Fruit fly (Drosophila melanogaster) whole organism, embryonic: ENCODE results near the gene CG14079.

ENCODE experiments used
- Abd-B ChIP-seq: fragments of 200-800 bp; sonication (Bioruptor generic); optimal IDR thresholded peaks from 2 replicates; lab custom pipeline; 2018; ENCODE audit warnings: missing biosample characterization, mild to moderate bottlenecking, missing genetic modification characterization, moderate library complexity
- Ada2b ChIP-seq: fragments of 200-800 bp; sonication (Bioruptor generic); IDR thresholded peaks from 2 replicates; pipeline ENCODE4 v1.3.6; 2022; ENCODE audit warnings: missing biosample characterization, missing genetic modification characterization
- Aef1 ChIP-seq: fragments of 200-800 bp; sonication (Bioruptor generic); IDR thresholded peaks from 3 replicates; pipeline ENCODE4 v1.3.6; 2022; ENCODE audit warnings: missing biosample characterization, missing genetic modification characterization
- CG10321 ChIP-seq: fragments of 200-800 bp; sonication (Bioruptor generic); IDR thresholded peaks from 2 replicates; pipeline ENCODE4 v1.3.6; 2022; ENCODE audit warnings: missing biosample characterization, missing genetic modification characterization
- CG14441 ChIP-seq: fragments of 200-800 bp; sonication (Bioruptor generic); IDR thresholded peaks from 2 replicates; pipeline ENCODE4 v1.3.6; 2022; ENCODE audit warnings: missing biosample characterization, missing genetic modification characterization
- CG14667 ChIP-seq: fragments of 200-800 bp; sonication (Bioruptor generic); IDR thresholded peaks from 2 replicates; pipeline ENCODE4 v1.3.6; 2022; ENCODE audit warnings: missing biosample characterization, missing genetic modification characterization
- CG1603 ChIP-seq: fragments of 200-800 bp; sonication (Bioruptor generic); optimal IDR thresholded peaks from 2 replicates; lab custom pipeline; 2019; ENCODE audit warnings: missing biosample characterization, mild to moderate bottlenecking, missing genetic modification characterization, moderate library complexity
- CG1832 ChIP-seq: fragments of 200-800 bp; sonication (Bioruptor generic); optimal IDR thresholded peaks from 2 replicates; lab custom pipeline; 2017; ENCODE audit warnings: missing biosample characterization, mild to moderate bottlenecking, missing genetic modification characterization, inconsistent platforms
- CG2712 ChIP-seq: fragments of 200-800 bp; optimal IDR thresholded peaks from 3 replicates; lab custom pipeline; 2019; ENCODE audit warnings: missing biosample characterization, mild to moderate bottlenecking, missing genetic modification characterization, moderate library complexity
- CG3726 ChIP-seq: fragments of 200-800 bp; sonication (Bioruptor generic); IDR thresholded peaks from 3 replicates; pipeline ENCODE4, ENCODE4 v1.3.6; 2022; ENCODE audit warnings: missing biosample characterization, missing genetic modification characterization
- CG4707 ChIP-seq: fragments of 200-800 bp; sonication (Bioruptor generic); optimal IDR thresholded peaks from 2 replicates; lab custom pipeline; 2018; ENCODE audit warnings: missing biosample characterization, mild to moderate bottlenecking, missing genetic modification characterization, moderate library complexity
- CG4820 ChIP-seq: fragments of 200-800 bp; sonication (Bioruptor generic); optimal IDR thresholded peaks from 3 replicates; lab custom pipeline; 2016; ENCODE audit warnings: missing biosample characterization, missing genetic modification characterization
- CG6854 ChIP-seq: fragments of 200-800 bp; sonication (Bioruptor generic); optimal IDR thresholded peaks from 3 replicates; lab custom pipeline; 2017; ENCODE audit warnings: missing biosample characterization, mild to moderate bottlenecking, missing genetic modification characterization
- CG7271 ChIP-seq: fragments of 200-800 bp; sonication (Bioruptor generic); optimal IDR thresholded peaks from 2 replicates; lab custom pipeline; 2018; ENCODE audit warnings: missing biosample characterization, mild to moderate bottlenecking, missing genetic modification characterization, moderate library complexity
- CG7357 ChIP-seq: fragments of 200-800 bp; sonication (Bioruptor generic); IDR thresholded peaks from 3 replicates; pipeline ENCODE4 v1.3.6; 2022; ENCODE audit warnings: missing biosample characterization, missing genetic modification characterization
- CG8478 ChIP-seq: fragments of >200 bp; optimal IDR thresholded peaks from 2 replicates; lab custom pipeline; 2018
- CG9437 ChIP-seq: fragments of 200-800 bp; sonication (Bioruptor generic); optimal IDR thresholded peaks from 2 replicates; lab custom pipeline; 2018; ENCODE audit warnings: missing biosample characterization, mild to moderate bottlenecking, missing genetic modification characterization
- Chrac-16 ChIP-seq: fragments of 200-800 bp; sonication (Bioruptor generic); optimal IDR thresholded peaks from 3 replicates; lab custom pipeline; 2016; ENCODE audit warnings: missing biosample characterization, missing genetic modification characterization
- CrebB ChIP-seq: fragments of 200-800 bp; sonication (Bioruptor generic); optimal IDR thresholded peaks from 3 replicates; lab custom pipeline; 2018; ENCODE audit warnings: missing biosample characterization, mild to moderate bottlenecking, missing genetic modification characterization
- D19A ChIP-seq: fragments of 200-800 bp; optimal IDR thresholded peaks from 3 replicates; lab custom pipeline; 2019; ENCODE audit warnings: missing biosample characterization, mild to moderate bottlenecking, missing genetic modification characterization, moderate library complexity
- H2.0 ChIP-seq: fragments of 200-800 bp; sonication (Bioruptor generic); IDR thresholded peaks from 2 replicates; pipeline ENCODE4 v1.3.6; 2022; ENCODE audit warnings: missing biosample characterization, missing genetic modification characterization
- Hand ChIP-seq: fragments of 200-800 bp; sonication (Bioruptor generic); optimal IDR thresholded peaks from 2 replicates; lab custom pipeline; 2017; ENCODE audit warnings: mild to moderate bottlenecking, missing biosample characterization, missing genetic modification reagents, missing genetic modification characterization
- HmgZ ChIP-seq: fragments of 200-800 bp; sonication (Bioruptor generic); optimal IDR thresholded peaks from 2 replicates; lab custom pipeline; 2018; ENCODE audit warnings: missing biosample characterization, mild to moderate bottlenecking, missing genetic modification characterization
- MESR4 ChIP-seq: fragments of 200-800 bp; sonication (Bioruptor generic); optimal IDR thresholded peaks from 2 replicates; lab custom pipeline; 2018; ENCODE audit warnings: missing biosample characterization, mild to moderate bottlenecking, missing genetic modification characterization, moderate library complexity
- Meics ChIP-seq: fragments of 200-800 bp; sonication (Bioruptor generic); optimal IDR thresholded peaks from 2 replicates; lab custom pipeline; 2017; ENCODE audit warnings: missing biosample characterization, mild to moderate bottlenecking, missing genetic modification characterization
- NK7.1 ChIP-seq: fragments of 200-800 bp; sonication (Bioruptor generic); optimal IDR thresholded peaks from 3 replicates; lab custom pipeline; 2016; ENCODE audit warnings: missing biosample characterization, missing genetic modification characterization
- Nf-YA ChIP-seq: fragments of 200-800 bp; sonication (Bioruptor generic); IDR thresholded peaks from 2 replicates; pipeline ENCODE4 v1.3.6; 2022; ENCODE audit warnings: missing biosample characterization, missing genetic modification characterization
- PHDP ChIP-seq: fragments of 200-800 bp; sonication (Bioruptor generic); optimal IDR thresholded peaks from 3 replicates; lab custom pipeline; 2018; ENCODE audit warnings: missing biosample characterization, mild to moderate bottlenecking, missing genetic modification characterization, moderate library complexity
- Pdp1 ChIP-seq, 2 experiments: fragments of 200-800 bp; sonication (Bioruptor generic); optimal IDR thresholded peaks; 3 replicates each; lab custom pipeline; 2016; ENCODE audit warnings: missing biosample characterization in 2 of 2, missing genetic modification characterization in 2 of 2, mild to moderate bottlenecking in 1 of 2, moderate library complexity in 1 of 2
- Poxn ChIP-seq: fragments of 200-800 bp; sonication (Bioruptor generic); IDR thresholded peaks from 2 replicates; pipeline ENCODE4 v1.3.6; 2022; ENCODE audit warnings: missing biosample characterization, missing genetic modification characterization
- Ravus ChIP-seq: fragments of 200-800 bp; sonication (Bioruptor generic); IDR thresholded peaks from 2 replicates; pipeline ENCODE4 v1.3.6; 2022; ENCODE audit warnings: missing biosample characterization, missing genetic modification characterization
- TFAM ChIP-seq: fragments of 200-800 bp; sonication (Bioruptor generic); optimal IDR thresholded peaks from 2 replicates; lab custom pipeline; 2017; ENCODE audit warnings: missing biosample characterization, missing genetic modification characterization, inconsistent platforms
- Xrp1 ChIP-seq: fragments of 200-800 bp; sonication (Bioruptor generic); IDR thresholded peaks from 2 replicates; pipeline ENCODE4 v1.3.6; 2022; ENCODE audit warnings: missing biosample characterization, missing genetic modification characterization
- bab2 ChIP-seq: fragments of 200-800 bp; sonication (Bioruptor generic); optimal IDR thresholded peaks from 2 replicates; lab custom pipeline; 2016; ENCODE audit warnings: missing biosample characterization, missing genetic modification characterization
- bowl ChIP-seq: fragments of 200-800 bp; sonication (Bioruptor generic); IDR thresholded peaks from 2 replicates; pipeline ENCODE4 v1.3.6; 2022; ENCODE audit warnings: missing biosample characterization, missing genetic modification characterization
- cad ChIP-seq: fragments of >200 bp; optimal IDR thresholded peaks from 2 replicates; lab custom pipeline; 2017; ENCODE audit warnings: missing biosample characterization, missing genetic modification characterization
- chn ChIP-seq: fragments of 200-800 bp; sonication (Bioruptor generic); optimal IDR thresholded peaks from 2 replicates; lab custom pipeline; 2016; ENCODE audit warnings: missing biosample characterization, missing genetic modification characterization
- en ChIP-seq: fragments of 200-800 bp; sonication (Bioruptor generic); optimal IDR thresholded peaks from 2 replicates; lab custom pipeline; 2016; ENCODE audit warnings: missing biosample characterization, missing genetic modification characterization
- eve ChIP-seq, 2 experiments: fragments of >200 bp; optimal IDR thresholded peaks; 2 replicates each; lab custom pipeline; 2017; ENCODE audit warnings: missing biosample characterization in 2 of 2, missing genetic modification characterization in 2 of 2
- lola ChIP-seq, 3 experiments: fragments of >200 bp in 2 of 3; fragments of 200-800 bp in 1 of 3; sonication (Bioruptor generic) in 1 of 3; optimal IDR thresholded peaks; 2 replicates each; lab custom pipeline; 2017 to 2019; ENCODE audit warnings: missing biosample characterization in 3 of 3, missing genetic modification characterization in 3 of 3, mild to moderate bottlenecking in 1 of 3, moderate library complexity in 1 of 3
- phol ChIP-seq: fragments of 200-800 bp; sonication (Bioruptor generic); optimal IDR thresholded peaks from 3 replicates; lab custom pipeline; 2018; ENCODE audit warnings: missing biosample characterization, mild to moderate bottlenecking, missing genetic modification characterization, moderate library complexity
- prd ChIP-seq, 3 experiments: fragments of >200 bp in 2 of 3; fragments of 200-800 bp in 1 of 3; sonication (Bioruptor generic) in 1 of 3; optimal IDR thresholded peaks in 2 of 3; IDR thresholded peaks in 1 of 3; 2 replicates in 2 of 3; 3 replicates in 1 of 3; pipeline versions ENCODE4 v1.3.6 to Lab custom; 2017 to 2022; ENCODE audit warnings: missing biosample characterization in 1 of 3, missing genetic modification characterization in 1 of 3
- sim ChIP-seq: fragments of 200-800 bp; sonication (Bioruptor generic); IDR thresholded peaks from 2 replicates; pipeline ENCODE4 v1.3.6; 2022; ENCODE audit warnings: missing biosample characterization, missing genetic modification characterization
- sna ChIP-seq: fragments of 200-800 bp; sonication (Bioruptor generic); IDR thresholded peaks from 2 replicates; pipeline ENCODE4 v1.3.6; 2022; ENCODE audit warnings: missing biosample characterization, missing genetic modification characterization; ENCODE audit not compliant: partially characterized antibody
- stc ChIP-seq: fragments of 200-800 bp; sonication (Bioruptor generic); IDR thresholded peaks from 2 replicates; pipeline ENCODE4 v1.3.6; 2022; ENCODE audit warnings: missing biosample characterization, missing genetic modification characterization
- trem ChIP-seq: fragments of 200-800 bp; optimal IDR thresholded peaks from 3 replicates; lab custom pipeline; 2019; ENCODE audit warnings: missing biosample characterization, mild to moderate bottlenecking, missing genetic modification characterization, moderate library complexity
- trh ChIP-seq: fragments of 200-800 bp; sonication (Bioruptor generic); optimal IDR thresholded peaks from 2 replicates; lab custom pipeline; 2016; ENCODE audit warnings: missing biosample characterization, missing genetic modification characterization
- unpg ChIP-seq: fragments of 200-800 bp; sonication (Bioruptor generic); optimal IDR thresholded peaks from 3 replicates; lab custom pipeline; 2018; ENCODE audit warnings: missing biosample characterization, mild to moderate bottlenecking, missing genetic modification characterization, moderate library complexity
- vnd ChIP-seq: fragments of 200-800 bp; sonication (Bioruptor generic); IDR thresholded peaks from 3 replicates; pipeline ENCODE4 v1.3.6; 2022; ENCODE audit warnings: missing biosample characterization, missing genetic modification characterization; ENCODE audit not compliant: partially characterized antibody
- wdn ChIP-seq: fragments of 200-800 bp; sonication (Bioruptor generic); IDR thresholded peaks from 2 replicates; pipeline ENCODE4 v1.3.6; 2022; ENCODE audit warnings: missing biosample characterization, missing genetic modification characterization
- zen2 ChIP-seq: fragments of 200-800 bp; sonication (Bioruptor generic); IDR thresholded peaks from 3 replicates; pipeline ENCODE4 v1.3.6; 2022; ENCODE audit warnings: missing biosample characterization, missing genetic modification characterization; ENCODE audit not compliant: partially characterized antibody

CG14079 gene

dm6 chr3L:19132586-19132985 lies 34.8 kb downstream of the CG14079 start (continued):
- no peak for TF ChIP-seq prd (optimal IDR thresholded peaks at IDR 0.05; lab: Kevin White, UChicago)
- TF ChIP-seq prd (GFP tag; IDR thresholded peaks at IDR 0.05; lab: Robert Waterston, UW): peak; percentile 20; the same call in 1 of the 3 replicates
- TF ChIP-seq CG10321 (GFP tag; lab: Robert Waterston, UW): no peak
- no peak for TF ChIP-seq vnd (GFP tag; lab: Robert Waterston, UW)
- peak; percentile 29 for TF ChIP-seq CG1603 (tag; lab: Kevin White, UChicago)
- TF ChIP-seq CG9437 (GFP tag; lab: Kevin White, UChicago): no peak
- no peak for TF ChIP-seq trem (tag; lab: Kevin White, UChicago)
- no peak for TF ChIP-seq CG3726 (GFP tag; lab: Robert Waterston, UW)
- TF ChIP-seq eve (GFP tag; optimal IDR thresholded peaks at IDR 0.05; lab: Kevin White, UChicago): no peak
- TF ChIP-seq trh: no peak
- TF ChIP-seq Nf-YA: no peak
- TF ChIP-seq CG6854 (GFP tag; lab: Kevin White, UChicago): no peak
- TF ChIP-seq wdn (GFP tag; lab: Robert Waterston, UW): no peak
- no peak for TF ChIP-seq MESR4 (GFP tag; lab: Kevin White, UChicago)
- no peak for TF ChIP-seq lola (GFP tag; optimal IDR thresholded peaks at IDR 0.05; lab: Kevin White, UChicago)
- TF ChIP-seq Poxn: no peak
- no peak for TF ChIP-seq Abd-B (GFP tag; lab: Kevin White, UChicago)
- no peak for TF ChIP-seq unpg
- TF ChIP-seq NK7.1 (GFP tag; lab: Kevin White, UChicago): no peak
- no peak for TF ChIP-seq CG2712 (tag; lab: Kevin White, UChicago)
- TF ChIP-seq zen2 (GFP tag; lab: Robert Waterston, UW): no peak
- TF ChIP-seq CG14667 (GFP tag; lab: Robert Waterston, UW): 0 out of 2 replicates have a peak, but pooled peaks have one; percentile 24
- peak; percentile 28; the same call in 1 of the 2 replicates for TF ChIP-seq Ada2b (GFP tag; lab: Robert Waterston, UW)
- no peak for TF ChIP-seq sim (GFP tag; lab: Robert Waterston, UW)
- TF ChIP-seq bowl (GFP tag; lab: Robert Waterston, UW): 0 out of 2 replicates have a peak, but pooled peaks have one; percentile 10
- TF ChIP-seq CG7357 (GFP tag; lab: Robert Waterston, UW): no peak
- TF ChIP-seq HmgZ (tag; lab: Kevin White, UChicago): no peak
- no peak for TF ChIP-seq Aef1 (GFP tag; lab: Robert Waterston, UW)
- peak; percentile 40 for TF ChIP-seq CG7271 (tag; lab: Kevin White, UChicago)
- no peak for TF ChIP-seq en (GFP tag; lab: Kevin White, UChicago)
- peak; percentile 32; the same call in 1 of the 2 replicates for TF ChIP-seq CG14441 (GFP tag; lab: Robert Waterston, UW)
- no peak for TF ChIP-seq D19A (tag; lab: Kevin White, UChicago)
- no peak for TF ChIP-seq TFAM (GFP tag; lab: Kevin White, UChicago)
- TF ChIP-seq CG4820: no peak
- no peak for TF ChIP-seq Hand (GFP tag; lab: Kevin White, UChicago)
- TF ChIP-seq Ravus (GFP tag; lab: Robert Waterston, UW): no peak
- no peak for TF ChIP-seq CG8478 (lab: Kevin White, UChicago)
- no peak for TF ChIP-seq CrebB (tag; lab: Kevin White, UChicago)
- TF ChIP-seq cad (GFP tag; lab: Kevin White, UChicago): no peak
- TF ChIP-seq bab2 (GFP tag; lab: Kevin White, UChicago): no peak
- no peak for TF ChIP-seq sna (GFP tag; lab: Robert Waterston, UW)
- TF ChIP-seq stc: no peak
- peak; percentile 43 for TF ChIP-seq Meics
- no peak for TF ChIP-seq Xrp1
- TF ChIP-seq CG4707: no peak
- no peak for TF ChIP-seq H2.0
- TF ChIP-seq phol: peak; percentile 69
- no peak for TF ChIP-seq PHDP
- no peak for TF ChIP-seq Pdp1 (GFP tag; optimal IDR thresholded peaks at IDR 0.05; lab: Kevin White, UChicago)
- TF ChIP-seq chn (GFP tag; lab: Kevin White, UChicago): no peak
- no peak for TF ChIP-seq CG1832 (GFP tag; lab: Kevin White, UChicago)
- no peak for TF ChIP-seq Chrac-16 (GFP tag; lab: Kevin White, UChicago)
